Fruit fly (Drosophila melanogaster) S2 (cell line): ENCODE data around the gene CG17440.

ENCODE experiments used
- CG8478 ChIP-seq: fragments of >200 bp; optimal IDR thresholded peaks from 2 replicates; lab custom pipeline; 2018
- CTCF ChIP-seq, 2 experiments: fragments of >200 bp; optimal IDR thresholded peaks; 2 replicates each; lab custom pipeline; 2018

DNA sequence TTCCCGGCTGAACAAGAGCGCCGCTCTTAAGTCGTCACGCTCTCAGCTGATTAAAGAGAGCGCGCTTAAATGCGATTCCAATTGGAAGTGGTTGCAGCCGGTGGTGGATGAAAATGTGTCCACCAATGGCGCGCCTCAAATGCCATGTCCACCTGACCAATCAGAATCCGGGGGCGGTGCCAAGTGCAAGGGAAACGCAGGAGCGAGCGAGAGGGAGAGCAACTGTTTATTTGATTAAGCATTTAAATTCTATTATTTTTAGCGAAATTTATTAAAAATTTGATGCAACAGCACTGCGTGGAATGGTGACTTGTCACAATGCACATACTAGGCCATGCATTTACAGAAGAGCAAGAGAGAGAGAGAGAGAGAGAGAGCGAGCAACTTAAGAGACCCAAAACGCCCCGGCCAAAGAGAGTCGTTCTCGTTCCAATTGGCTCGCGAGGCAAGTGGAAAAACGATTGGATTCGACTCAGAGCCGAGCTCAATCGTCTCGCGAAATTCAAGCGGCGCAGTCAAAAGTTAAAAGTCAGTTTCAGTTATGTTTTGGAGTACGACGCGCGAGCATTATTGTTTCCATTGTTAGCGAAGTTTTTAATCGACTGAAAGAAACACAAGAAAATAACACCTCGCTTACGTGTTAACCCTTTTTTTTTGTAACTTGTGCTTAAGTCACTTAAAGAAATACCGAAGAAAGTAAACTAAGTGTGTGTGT, 14.5 kb upstream of the CG17440 start, which contains the start of gene lz:
- no peak for TF ChIP-seq CG8478 (lab: Kevin White, UChicago)
- no peak for TF ChIP-seq CTCF (optimal IDR thresholded peaks at IDR 0.05; lab: Kevin White, UChicago)
